Worm (Caenorhabditis elegans): ENCODE results near the gene F02A9.7.

The F02A9.7 gene

DNA sequence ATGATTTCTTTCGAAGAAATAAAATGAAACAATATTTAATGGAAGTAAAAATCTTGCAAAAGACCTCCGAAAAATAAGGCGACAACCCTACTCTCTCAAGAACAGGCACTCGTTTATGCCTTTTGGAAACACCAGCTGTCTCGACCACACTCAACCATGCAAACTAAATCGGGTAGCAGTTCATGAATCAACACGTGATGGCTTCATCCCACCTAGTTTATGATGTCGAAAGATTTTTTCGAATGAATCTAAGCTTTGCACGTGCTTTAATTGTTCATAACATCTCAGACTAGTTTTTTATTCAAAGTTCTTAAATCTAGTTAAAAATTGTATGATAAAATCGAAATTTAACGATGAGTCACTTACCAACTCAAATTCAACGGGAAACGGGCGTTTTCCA is 22.2 kb downstream of the F02A9.7 start:
- TF ChIP-seq ceh-32 (tag; optimal IDR thresholded peaks at IDR 0.05; ENCODE audit: poor library complexity) (no peak), ctbp-1 (GFP tag; IDR thresholded peaks at IDR 0.05) (0 out of 2 replicates have a peak, but pooled peaks have one; percentile 28), saeg-2 (GFP tag; IDR thresholded peaks at IDR 0.05) (0 out of 2 replicates have a peak, but pooled peaks have one; percentile 56), Y48G9A.11 (GFP tag; IDR thresholded peaks at IDR 0.05) (no peak)

ce11 chrIII:9052371-9052978 is 23.0 kb downstream of the F02A9.7 start:
- TF ChIP-seq sdz-12 (GFP tag; optimal IDR thresholded peaks at IDR 0.05) (no peak), ceh-32 (tag; optimal IDR thresholded peaks at IDR 0.05; ENCODE audit: poor library complexity) (no peak), gei-8 (GFP tag; optimal IDR thresholded peaks at IDR 0.05) (no peak), F26F4.8 (GFP tag; conservative IDR thresholded peaks at IDR 0.05) (0 out of 2 replicates have a peak, but pooled peaks have one; percentile 42), unc-130 (GFP tag; optimal IDR thresholded peaks at IDR 0.05) (no peak), ceh-20 (GFP tag; IDR thresholded peaks at IDR 0.05) (no peak), daf-12 (tag; optimal IDR thresholded peaks at IDR 0.05) (no peak), dve-1 (tag; optimal IDR thresholded peaks at IDR 0.05; ENCODE audit: insufficient read depth) (peak; percentile 4), lin-15B (tag; optimal IDR thresholded peaks at IDR 0.05) (no peak), rbr-2 (tag; optimal IDR thresholded peaks at IDR 0.05) (peak; percentile 43), nhr-25 (tag; optimal IDR thresholded peaks at IDR 0.05; ENCODE audit: borderline replicate concordance, insufficient read depth) (no peak), dmd-6 (GFP tag; IDR thresholded peaks at IDR 0.05) (peak; percentile 55), zfp-2 (tag; optimal IDR thresholded peaks at IDR 0.05) (no peak), lsy-2 (tag; optimal IDR thresholded peaks at IDR 0.05) (no peak), daf-19 (GFP tag; conservative IDR thresholded peaks at IDR 0.05) (no peak), egl-43 (GFP tag; IDR thresholded peaks at IDR 0.05) (peak; percentile 83), lin-13 (GFP tag; optimal IDR thresholded peaks at IDR 0.05) (peak; percentile 37), nhr-111 (GFP tag; optimal IDR thresholded peaks at IDR 0.05) (no peak), egl-27 (tag; optimal IDR thresholded peaks at IDR 0.05) (no peak), php-3 (GFP tag; IDR thresholded peaks at IDR 0.05) (no peak; the same call in 1 of the 2 replicates), mes-2 (tag; optimal IDR thresholded peaks at IDR 0.05; ENCODE audit: poor library complexity, severe bottlenecking) (peak; percentile 59), hmg-1.1 (GFP tag; IDR thresholded peaks at IDR 0.05) (peak; percentile 82), ceh-62 (tag; optimal IDR thresholded peaks at IDR 0.05) (no peak), T26A8.4 (GFP tag; IDR thresholded peaks at IDR 0.05) (peak; percentile 20; the same call in 1 of the 2 replicates), dpl-1 (GFP tag; optimal IDR thresholded peaks at IDR 0.05) (peak; percentile 11), mdl-1 (tag; optimal IDR thresholded peaks at IDR 0.05) (no peak), cey-2 (tag; optimal IDR thresholded peaks at IDR 0.05; ENCODE audit: borderline replicate concordance, insufficient read depth) (no peak), ceh-82 (tag; optimal IDR thresholded peaks at IDR 0.05) (no peak), nhr-41 (GFP tag; IDR thresholded peaks at IDR 0.05) (no peak), dmd-8 (GFP tag; IDR thresholded peaks at IDR 0.05) (0 out of 2 replicates have a peak, but pooled peaks have one; percentile 23), aha-1 (tag) (peak; percentile 99), ctbp-1 (GFP tag; IDR thresholded peaks at IDR 0.05) (peak; percentile 78), nhr-28 (tag; optimal IDR thresholded peaks at IDR 0.05) (peak; percentile 22), hlh-30 (tag; optimal IDR thresholded peaks at IDR 0.05; ENCODE audit: insufficient read depth) (peak; percentile 65), F37D6.2 (tag; optimal IDR thresholded peaks at IDR 0.05) (no peak), ceh-44 (GFP tag; IDR thresholded peaks at IDR 0.05) (no peak), fkh-10 (GFP tag; optimal IDR thresholded peaks at IDR 0.05) (no peak), snpc-4 (tag; optimal IDR thresholded peaks at IDR 0.05) (no peak), nhr-77 (tag; optimal IDR thresholded peaks at IDR 0.05) (no peak), tra-1 (GFP tag; IDR thresholded peaks at IDR 0.05) (0 out of 2 replicates have a peak, but pooled peaks have one; percentile 24), zag-1 (tag; optimal IDR thresholded peaks at IDR 0.05) (no peak), vab-7 (GFP tag; IDR thresholded peaks at IDR 0.05) (peak; percentile 24; the same call in 1 of the 2 replicates), aly-2 (tag; optimal IDR thresholded peaks at IDR 0.05) (no peak), daf-8 (GFP tag; IDR thresholded peaks at IDR 0.05) (no peak), spr-1 (tag; optimal IDR thresholded peaks at IDR 0.05) (no peak)
